Fruit fly (Drosophila melanogaster) whole organism, embryonic: ENCODE measurements around the gene p115.
A peak's percentile ranks its signal among the peaks of the same experiment; 100 is the strongest.

Source experiments
- ATbp ChIP-seq: fragments of 200-800 bp; sonication (Bioruptor generic); optimal IDR thresholded peaks from 2 replicates; lab custom pipeline; 2017; ENCODE audit warnings: missing biosample characterization, mild to moderate bottlenecking, missing genetic modification characterization, missing genetic modification reagents
- Awh ChIP-seq: fragments of 200-800 bp; sonication (Bioruptor generic); IDR thresholded peaks from 2 replicates; pipeline ENCODE4, ENCODE4 v1.3.6; 2022; ENCODE audit warnings: missing biosample characterization, missing genetic modification characterization
- Bdp1 ChIP-seq: fragments of 200-800 bp; sonication (Bioruptor generic); optimal IDR thresholded peaks from 3 replicates; lab custom pipeline; 2016; ENCODE audit warnings: missing biosample characterization, missing genetic modification characterization
- Bgb ChIP-seq: fragments of 200-800 bp; sonication (Bioruptor generic); IDR thresholded peaks from 2 replicates; pipeline ENCODE4 v1.3.6; 2022; ENCODE audit warnings: missing biosample characterization, missing genetic modification characterization; ENCODE audit not compliant: partially characterized antibody
- Bteb2 ChIP-seq: fragments of 200-800 bp; sonication (Bioruptor generic); optimal IDR thresholded peaks from 2 replicates; lab custom pipeline; 2016; ENCODE audit warnings: missing biosample characterization, missing genetic modification characterization
- CG10274 ChIP-seq: fragments of 200-800 bp; sonication (Bioruptor generic); optimal IDR thresholded peaks from 3 replicates; lab custom pipeline; 2017; ENCODE audit warnings: missing biosample characterization, mild to moderate bottlenecking, missing genetic modification characterization
- CG11723 ChIP-seq: fragments of 200-800 bp; sonication (Bioruptor generic); optimal IDR thresholded peaks from 2 replicates; lab custom pipeline; 2017; ENCODE audit warnings: missing biosample characterization, mild to moderate bottlenecking, missing genetic modification characterization
- CG17385 ChIP-seq: fragments of 200-800 bp; sonication (Bioruptor generic); optimal IDR thresholded peaks from 3 replicates; lab custom pipeline; 2018; ENCODE audit warnings: missing biosample characterization, mild to moderate bottlenecking, missing genetic modification characterization
- CG2116 ChIP-seq: fragments of 200-800 bp; sonication (Bioruptor generic); optimal IDR thresholded peaks from 3 replicates; lab custom pipeline; 2018; ENCODE audit warnings: missing biosample characterization, mild to moderate bottlenecking, missing genetic modification characterization
- CG2678 ChIP-seq: fragments of 200-800 bp; sonication (Bioruptor generic); optimal IDR thresholded peaks from 3 replicates; lab custom pipeline; 2019; ENCODE audit warnings: missing biosample characterization, mild to moderate bottlenecking, missing genetic modification characterization, moderate library complexity
- CG4282 ChIP-seq: fragments of 200-800 bp; sonication (Bioruptor generic); optimal IDR thresholded peaks from 2 replicates; lab custom pipeline; 2016; ENCODE audit warnings: missing biosample characterization, missing genetic modification characterization
- CG4360 ChIP-seq: fragments of 200-800 bp; sonication (Bioruptor generic); IDR thresholded peaks from 2 replicates; pipeline ENCODE4 v1.3.6; 2022; ENCODE audit warnings: missing biosample characterization, missing genetic modification characterization
- CG4730 ChIP-seq: fragments of 200-800 bp; sonication (Bioruptor generic); IDR thresholded peaks from 2 replicates; pipeline ENCODE4 v1.3.6; 2022; ENCODE audit warnings: missing biosample characterization, missing genetic modification characterization
- CG4820 ChIP-seq: fragments of 200-800 bp; sonication (Bioruptor generic); optimal IDR thresholded peaks from 3 replicates; lab custom pipeline; 2016; ENCODE audit warnings: missing biosample characterization, missing genetic modification characterization
- CG6175 ChIP-seq: fragments of 200-800 bp; sonication (Bioruptor generic); IDR thresholded peaks from 3 replicates; pipeline ENCODE4 v1.3.6; 2022; ENCODE audit warnings: missing biosample characterization, missing genetic modification characterization
- CG7271 ChIP-seq: fragments of 200-800 bp; sonication (Bioruptor generic); optimal IDR thresholded peaks from 2 replicates; lab custom pipeline; 2018; ENCODE audit warnings: missing biosample characterization, mild to moderate bottlenecking, missing genetic modification characterization, moderate library complexity
- CG7556 ChIP-seq: fragments of 200-800 bp; sonication (Bioruptor generic); optimal IDR thresholded peaks from 2 replicates; lab custom pipeline; 2017; ENCODE audit warnings: missing biosample characterization, mild to moderate bottlenecking, missing genetic modification characterization
- CHES-1-like ChIP-seq: fragments of 200-800 bp; sonication (Bioruptor generic); optimal IDR thresholded peaks from 2 replicates; lab custom pipeline; 2016; ENCODE audit warnings: missing biosample characterization, missing genetic modification characterization
- E2f2 ChIP-seq: fragments of 200-800 bp; sonication (Bioruptor generic); IDR thresholded peaks from 2 replicates; pipeline ENCODE4 v1.3.6; 2022; ENCODE audit warnings: missing biosample characterization, missing genetic modification characterization
- Gug ChIP-seq: fragments of 200-800 bp; sonication (Bioruptor generic); IDR thresholded peaks from 4 replicates; pipeline ENCODE4 v1.3.6; 2022; ENCODE audit warnings: missing biosample characterization, missing genetic modification characterization
- Hmr ChIP-seq: fragments of 200-800 bp; sonication (Bioruptor generic); optimal IDR thresholded peaks from 3 replicates; lab custom pipeline; 2017; ENCODE audit warnings: mild to moderate bottlenecking, missing biosample characterization, missing genetic modification reagents, missing genetic modification characterization
- Hr39 ChIP-seq: fragments of >200 bp; optimal IDR thresholded peaks from 2 replicates; lab custom pipeline; 2017
- Nf-YB ChIP-seq: fragments of 200-800 bp; sonication (Bioruptor generic); optimal IDR thresholded peaks from 3 replicates; lab custom pipeline; 2019; ENCODE audit warnings: missing biosample characterization, mild to moderate bottlenecking, missing genetic modification characterization, moderate library complexity
- Opbp ChIP-seq: fragments of 200-800 bp; sonication (Bioruptor generic); IDR thresholded peaks from 3 replicates; pipeline ENCODE4 v1.3.6; 2022; ENCODE audit warnings: missing biosample characterization, missing genetic modification characterization; ENCODE audit not compliant: partially characterized antibody
- Side ChIP-seq: fragments of 200-800 bp; sonication (Bioruptor generic); optimal IDR thresholded peaks from 2 replicates; lab custom pipeline; 2016; ENCODE audit warnings: missing biosample characterization, missing genetic modification characterization
- Vsx1 ChIP-seq: fragments of 200-800 bp; sonication (Bioruptor generic); optimal IDR thresholded peaks from 2 replicates; lab custom pipeline; 2017; ENCODE audit warnings: missing biosample characterization, mild to moderate bottlenecking, missing genetic modification characterization, missing genetic modification reagents
- al ChIP-seq: fragments of 200-800 bp; sonication (Bioruptor generic); IDR thresholded peaks from 2 replicates; pipeline ENCODE4 v1.3.6; 2022; ENCODE audit warnings: missing biosample characterization, missing genetic modification characterization
- bowl ChIP-seq: fragments of 200-800 bp; sonication (Bioruptor generic); IDR thresholded peaks from 2 replicates; pipeline ENCODE4 v1.3.6; 2022; ENCODE audit warnings: missing biosample characterization, missing genetic modification characterization
- caup ChIP-seq: fragments of 200-800 bp; sonication (Bioruptor generic); optimal IDR thresholded peaks from 3 replicates; lab custom pipeline; 2017; ENCODE audit warnings: missing biosample characterization, mild to moderate bottlenecking, missing genetic modification characterization, moderate library complexity; ENCODE audit not compliant: severe bottlenecking
- dysf ChIP-seq: fragments of 200-800 bp; sonication (Bioruptor generic); IDR thresholded peaks from 3 replicates; pipeline ENCODE4 v1.3.6; 2022; ENCODE audit warnings: missing biosample characterization, missing genetic modification characterization
- exex ChIP-seq: fragments of 200-800 bp; sonication (Bioruptor generic); optimal IDR thresholded peaks from 4 replicates; lab custom pipeline; 2018; ENCODE audit warnings: missing biosample characterization, mild to moderate bottlenecking, missing genetic modification characterization, moderate library complexity
- fu2 ChIP-seq: fragments of 200-800 bp; sonication (Bioruptor generic); optimal IDR thresholded peaks from 2 replicates; lab custom pipeline; 2016; ENCODE audit warnings: missing biosample characterization, missing genetic modification characterization
- gfzf ChIP-seq: fragments of 200-800 bp; sonication (Bioruptor generic); optimal IDR thresholded peaks from 2 replicates; lab custom pipeline; 2016; ENCODE audit warnings: missing biosample characterization, mild to moderate bottlenecking, missing genetic modification characterization, moderate library complexity
- grau ChIP-seq: fragments of 200-800 bp; optimal IDR thresholded peaks from 3 replicates; lab custom pipeline; 2019; ENCODE audit warnings: missing biosample characterization, mild to moderate bottlenecking, missing genetic modification characterization, moderate library complexity
- hbn ChIP-seq: fragments of 200-800 bp; sonication (Bioruptor generic); IDR thresholded peaks from 2 replicates; pipeline ENCODE4 v1.3.6; 2022; ENCODE audit warnings: missing biosample characterization, missing genetic modification characterization; ENCODE audit not compliant: partially characterized antibody
- klu ChIP-seq: fragments of 200-800 bp; sonication (Bioruptor generic); IDR thresholded peaks from 2 replicates; pipeline ENCODE4 v1.3.6; 2022; ENCODE audit warnings: missing biosample characterization, missing genetic modification characterization
- lab ChIP-seq: fragments of 200-800 bp; sonication (Bioruptor generic); optimal IDR thresholded peaks from 3 replicates; lab custom pipeline; 2017; ENCODE audit warnings: missing biosample characterization, missing genetic modification characterization, mild to moderate bottlenecking, moderate library complexity, missing genetic modification reagents
- maf-S ChIP-seq: fragments of 200-800 bp; sonication (Bioruptor generic); optimal IDR thresholded peaks from 2 replicates; lab custom pipeline; 2016; ENCODE audit warnings: missing biosample characterization, missing genetic modification characterization
- mld ChIP-seq: fragments of 200-800 bp; sonication (Bioruptor generic); IDR thresholded peaks from 3 replicates; pipeline ENCODE4 v1.3.6; 2022; ENCODE audit warnings: missing biosample characterization, missing genetic modification characterization; ENCODE audit not compliant: partially characterized antibody
- nerfin-2 ChIP-seq: fragments of 200-800 bp; sonication (Bioruptor generic); IDR thresholded peaks from 2 replicates; pipeline ENCODE4 v1.3.6; 2022; ENCODE audit warnings: missing biosample characterization, missing genetic modification characterization; ENCODE audit not compliant: partially characterized antibody
- onecut ChIP-seq: fragments of 200-800 bp; sonication (Bioruptor generic); IDR thresholded peaks from 2 replicates; pipeline ENCODE4 v1.3.6; 2022; ENCODE audit warnings: missing biosample characterization, missing genetic modification characterization
- prd ChIP-seq, 3 experiments: fragments of >200 bp in 2 of 3; fragments of 200-800 bp in 1 of 3; sonication (Bioruptor generic) in 1 of 3; optimal IDR thresholded peaks in 2 of 3; IDR thresholded peaks in 1 of 3; 2 replicates in 2 of 3; 3 replicates in 1 of 3; pipeline versions ENCODE4 v1.3.6 to Lab custom; 2017 to 2022; ENCODE audit warnings: missing biosample characterization in 1 of 3, missing genetic modification characterization in 1 of 3
- repo ChIP-seq: fragments of 200-800 bp; sonication (Bioruptor generic); optimal IDR thresholded peaks from 2 replicates; lab custom pipeline; 2016; ENCODE audit warnings: missing biosample characterization, missing genetic modification characterization
- shn ChIP-seq: fragments of 200-800 bp; sonication (Bioruptor generic); optimal IDR thresholded peaks from 3 replicates; lab custom pipeline; 2016; ENCODE audit warnings: missing biosample characterization, missing genetic modification characterization
- tio ChIP-seq: fragments of 200-800 bp; sonication (Bioruptor generic); optimal IDR thresholded peaks from 2 replicates; lab custom pipeline; 2017; ENCODE audit warnings: missing biosample characterization, missing genetic modification characterization, inconsistent platforms
- unc-4 ChIP-seq: fragments of 200-800 bp; sonication (Bioruptor generic); IDR thresholded peaks from 2 replicates; pipeline ENCODE4 v1.3.6; 2022; ENCODE audit warnings: missing biosample characterization, missing genetic modification characterization; ENCODE audit not compliant: partially characterized antibody
- wek ChIP-seq: fragments of 200-800 bp; sonication (Bioruptor generic); optimal IDR thresholded peaks from 3 replicates; lab custom pipeline; 2018; ENCODE audit warnings: missing biosample characterization, mild to moderate bottlenecking, missing genetic modification characterization, moderate library complexity

The p115 gene

DNA sequence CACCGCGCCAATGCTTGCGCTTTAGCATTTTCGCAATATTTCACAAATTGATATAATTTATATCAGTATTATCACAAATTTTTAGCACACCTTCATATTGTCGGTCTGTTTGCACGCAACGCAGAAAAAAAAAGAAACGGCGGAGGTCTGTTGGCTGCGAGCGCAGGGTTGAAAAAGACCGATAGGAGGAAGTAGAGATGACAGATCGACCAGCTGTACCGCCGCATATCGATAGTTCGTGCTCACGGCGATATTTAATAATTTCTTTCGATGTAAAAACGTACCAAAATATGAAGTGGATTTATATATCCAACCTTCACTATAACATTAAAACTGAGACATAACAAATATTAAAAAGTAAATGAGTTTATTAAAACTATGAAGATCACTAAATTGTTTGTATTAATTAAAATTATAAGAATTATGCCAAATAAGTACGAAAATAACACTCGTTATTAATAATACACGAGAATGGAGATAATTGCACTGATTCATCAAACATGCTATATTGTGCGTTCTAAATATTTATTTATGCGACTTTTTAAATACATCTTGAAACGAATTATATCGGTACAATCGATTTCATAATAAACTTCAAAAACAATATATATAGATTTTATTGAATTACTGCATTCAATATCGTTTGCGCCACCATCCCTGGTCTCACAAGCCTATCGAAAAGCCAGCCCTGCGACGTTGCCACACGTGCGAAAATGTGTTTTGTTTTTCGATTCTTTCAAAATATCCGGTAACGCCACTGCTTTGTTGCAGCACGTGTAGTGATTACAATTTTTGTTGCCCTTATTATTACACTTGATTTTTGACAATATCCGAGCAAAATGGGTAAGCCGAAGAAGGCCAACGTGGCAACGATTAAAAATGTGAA, 7.6 kb downstream of the p115 start, which contains the start of the genes RpS6 and bys (continued):
- TF ChIP-seq prd (optimal IDR thresholded peaks at IDR 0.05; lab: Kevin White, UChicago), result no peak
- peak; percentile 41; the same call in 1 of the 3 replicates for TF ChIP-seq prd (GFP tag; IDR thresholded peaks at IDR 0.05; lab: Robert Waterston, UW)
- TF ChIP-seq CG6175, result 0 out of 3 replicates have a peak, but pooled peaks have one; percentile 13
- peak; percentile 80 for TF ChIP-seq lab (GFP tag; lab: Kevin White, UChicago)
- TF ChIP-seq Hmr (GFP tag; lab: Kevin White, UChicago), result peak; percentile 68
- peak; percentile 12 for TF ChIP-seq fu2 (GFP tag; lab: Kevin White, UChicago)
- TF ChIP-seq CG4360 (GFP tag; lab: Robert Waterston, UW), result no peak
- TF ChIP-seq Side (GFP tag; lab: Kevin White, UChicago), result peak; percentile 23
- TF ChIP-seq CG4730, result peak; percentile 20; the same call in 1 of the 2 replicates
- peak; percentile 43; the same call in 1 of the 2 replicates for TF ChIP-seq Awh (GFP tag; lab: Robert Waterston, UW)
- no peak for TF ChIP-seq bowl (GFP tag; lab: Robert Waterston, UW)
- TF ChIP-seq CG7556 (GFP tag; lab: Kevin White, UChicago), result peak; percentile 49
- TF ChIP-seq hbn (GFP tag; lab: Robert Waterston, UW), result peak; percentile 58
- no peak for TF ChIP-seq Vsx1 (GFP tag; lab: Kevin White, UChicago)
- peak; percentile 46 for TF ChIP-seq CG10274 (GFP tag; lab: Kevin White, UChicago)
- TF ChIP-seq unc-4, result peak; percentile 73
- TF ChIP-seq Opbp, result peak; percentile 92
- TF ChIP-seq tio (GFP tag; lab: Kevin White, UChicago), result no peak
- no peak for TF ChIP-seq Hr39
- peak; percentile 8 for TF ChIP-seq CG4820 (GFP tag; lab: Kevin White, UChicago)
- TF ChIP-seq wek (GFP tag; lab: Kevin White, UChicago), result peak; percentile 33
- TF ChIP-seq Nf-YB, result peak; percentile 3
- TF ChIP-seq E2f2 (GFP tag; lab: Robert Waterston, UW), result peak; percentile 9; the same call in 1 of the 2 replicates
- no peak for TF ChIP-seq ATbp (GFP tag; lab: Kevin White, UChicago)
- no peak for TF ChIP-seq gfzf (GFP tag; lab: Kevin White, UChicago)
- peak; percentile 42; the same call in 2 of the 3 replicates for TF ChIP-seq dysf (GFP tag; lab: Robert Waterston, UW)
- no peak for TF ChIP-seq Bdp1 (GFP tag; lab: Kevin White, UChicago)
- peak; percentile 75 for TF ChIP-seq onecut (GFP tag; lab: Robert Waterston, UW)
- TF ChIP-seq CG11723 (GFP tag; lab: Kevin White, UChicago), result peak; percentile 13
- no peak for TF ChIP-seq CG4282
- peak; percentile 35 for TF ChIP-seq CG2678 (tag; lab: Kevin White, UChicago)
- TF ChIP-seq CG17385 (GFP tag; lab: Kevin White, UChicago), result peak; percentile 63
- TF ChIP-seq Bteb2 (GFP tag; lab: Kevin White, UChicago), result peak; percentile 58
- peak; percentile 69 for TF ChIP-seq caup
- no peak for TF ChIP-seq klu (GFP tag; lab: Robert Waterston, UW)
- TF ChIP-seq mld (GFP tag; lab: Robert Waterston, UW), result peak; percentile 86; the same call in 2 of the 3 replicates
- TF ChIP-seq repo (GFP tag; lab: Kevin White, UChicago), result no peak
- peak; percentile 38 for TF ChIP-seq al
- TF ChIP-seq CG2116 (GFP tag; lab: Kevin White, UChicago), result peak; percentile 91
- no peak for TF ChIP-seq shn
- TF ChIP-seq CHES-1-like (GFP tag; lab: Kevin White, UChicago), result peak; percentile 5
- TF ChIP-seq nerfin-2 (GFP tag; lab: Robert Waterston, UW), result peak; percentile 73
- TF ChIP-seq CG7271 (tag; lab: Kevin White, UChicago), result peak; percentile 34
- TF ChIP-seq maf-S, result peak; percentile 18
- peak; percentile 2 for TF ChIP-seq grau (tag; lab: Kevin White, UChicago)
- peak; percentile 84 for TF ChIP-seq Bgb
- peak; percentile 69 for TF ChIP-seq Gug (GFP tag; lab: Robert Waterston, UW)
- no peak for TF ChIP-seq exex (tag; lab: Kevin White, UChicago)
